Fruit fly (Drosophila melanogaster) whole organism, pupa: Measurements from ENCODE around the gene Sk2.

Source experiments
- CG14655 ChIP-seq: fragments of 200-800 bp; sonication (Bioruptor generic); optimal IDR thresholded peaks from 3 replicates; lab custom pipeline; 2017; ENCODE audit warnings: mild to moderate bottlenecking, missing biosample characterization, missing genetic modification reagents, missing genetic modification characterization
- CG32121 ChIP-seq: fragments of 200-800 bp; sonication (Bioruptor generic); IDR thresholded peaks from 2 replicates; pipeline ENCODE4 v1.3.6; 2022; ENCODE audit warnings: missing biosample characterization, missing genetic modification characterization
- CG4496 ChIP-seq: fragments of 200-800 bp; sonication (Bioruptor generic); IDR thresholded peaks from 3 replicates; pipeline ENCODE4 v1.3.6; 2022; ENCODE audit warnings: missing biosample characterization, missing genetic modification characterization
- EcR ChIP-seq: fragments of 200-800 bp; sonication (Bioruptor generic); optimal IDR thresholded peaks from 3 replicates; lab custom pipeline; 2019; ENCODE audit warnings: missing biosample characterization, missing genetic modification characterization, mild to moderate bottlenecking, moderate library complexity, missing genetic modification reagents
- Ets98B ChIP-seq: fragments of 200-800 bp; sonication (Bioruptor generic); IDR thresholded peaks from 2 replicates; pipeline ENCODE4 v1.3.6; 2022; ENCODE audit warnings: missing biosample characterization, missing genetic modification characterization
- Pif1A ChIP-seq: fragments of 200-800 bp; sonication (Bioruptor generic); optimal IDR thresholded peaks from 3 replicates; lab custom pipeline; 2016; ENCODE audit warnings: missing biosample characterization, missing genetic modification characterization

- TF ChIP-seq CG14655 (GFP tag; lab: Kevin White, UChicago) (peak; percentile 66), CG32121 (peak; percentile 77), Ets98B (GFP tag; lab: Robert Waterston, UW) (peak; percentile 75), Pif1A (GFP tag; lab: Kevin White, UChicago) (peak; percentile 66), CG4496 (peak; percentile 87), EcR (GFP tag; lab: Kevin White, UChicago) (no peak)
Observed at dm6 chr3L:3042150-3043049, 4.5 kb upstream of the Sk2 start, which contains the start of gene Prx4.
